Worm (Caenorhabditis elegans): Measurements from ENCODE around the gene srv-15.

srv-15 gene

DNA sequence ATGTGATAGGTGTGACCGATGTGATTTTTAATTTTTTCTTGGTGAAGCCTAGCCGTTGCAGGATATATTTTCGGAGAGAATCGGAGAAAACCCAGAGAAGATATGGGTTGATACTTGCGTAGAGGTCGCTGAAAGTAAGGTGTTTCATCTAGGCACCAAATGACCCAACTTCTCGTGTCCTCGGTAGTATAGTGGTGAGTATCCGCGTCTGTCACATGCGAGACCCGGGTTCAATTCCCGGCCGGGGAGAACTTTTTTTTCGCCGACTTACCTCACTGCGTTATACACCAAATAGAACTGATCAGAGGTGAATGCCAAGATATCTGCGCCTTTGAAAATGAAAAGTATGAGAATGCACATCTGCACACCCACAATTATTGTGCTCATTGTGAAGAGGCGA, 25.5 kb downstream of the srv-15 start (continued):
- TF ChIP-seq ztf-4 (tag; optimal IDR thresholded peaks at IDR 0.05), result no peak
- TF ChIP-seq snpc-4 (tag; optimal IDR thresholded peaks at IDR 0.05), result no peak
- no peak for TF ChIP-seq unc-39 (tag; optimal IDR thresholded peaks at IDR 0.05)
- TF ChIP-seq nhr-21 (tag; optimal IDR thresholded peaks at IDR 0.05), result peak; percentile 38
- no peak for TF ChIP-seq ZK546.5 (tag; optimal IDR thresholded peaks at IDR 0.05)
- no peak for TF ChIP-seq lsy-2 (tag; optimal IDR thresholded peaks at IDR 0.05)
- TF ChIP-seq lin-11 (tag; optimal IDR thresholded peaks at IDR 0.05), result no peak
- TF ChIP-seq lin-39 (tag; optimal IDR thresholded peaks at IDR 0.05), result no peak
- no peak for TF ChIP-seq nhr-11 (tag; optimal IDR thresholded peaks at IDR 0.05)
- no peak for TF ChIP-seq aly-2 (tag; optimal IDR thresholded peaks at IDR 0.05)
- TF ChIP-seq blmp-1 (tag; optimal IDR thresholded peaks at IDR 0.05; ENCODE audit: insufficient read depth), result no peak
- TF ChIP-seq C34F6.9 (tag; optimal IDR thresholded peaks at IDR 0.05), result peak; percentile 2
- TF ChIP-seq F13H6.1 (tag; optimal IDR thresholded peaks at IDR 0.05), result peak; percentile 30
- TF ChIP-seq sem-4 (tag; optimal IDR thresholded peaks at IDR 0.05), result no peak
- peak; percentile 50 for TF ChIP-seq lin-13 (GFP tag; optimal IDR thresholded peaks at IDR 0.05)
- no peak for TF ChIP-seq skn-1 (tag; optimal IDR thresholded peaks at IDR 0.05)
- TF ChIP-seq nhr-77 (tag; optimal IDR thresholded peaks at IDR 0.05), result no peak
- TF ChIP-seq mdl-1 (tag; optimal IDR thresholded peaks at IDR 0.05), result no peak
- TF ChIP-seq nhr-23 (tag; optimal IDR thresholded peaks at IDR 0.05), result no peak
- no peak for TF ChIP-seq Y55F3AM.14 (GFP tag; optimal IDR thresholded peaks at IDR 0.05)

DNA sequence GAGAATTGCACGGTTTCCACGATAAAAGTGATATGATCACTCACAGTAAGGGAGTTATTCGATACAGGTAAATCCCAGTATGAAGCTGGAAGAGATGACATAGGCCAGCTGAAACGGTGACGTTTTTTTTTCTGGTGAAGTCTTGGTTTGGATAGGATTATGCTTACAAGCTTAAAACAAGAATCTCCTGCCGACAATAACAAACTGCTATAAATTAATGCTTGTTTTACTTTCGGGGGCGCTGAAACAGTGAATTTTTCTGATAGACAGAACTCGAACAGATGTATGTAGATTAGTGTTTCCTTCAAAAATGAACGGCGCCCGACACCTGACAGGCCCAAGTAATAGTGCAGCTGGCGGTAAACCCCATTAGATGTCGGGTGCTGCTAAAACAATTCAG, 27.4 kb downstream of the srv-15 start, which contains the start of gene srv-16:
Gene srv-16 (minus strand): TSS at position 101 of the 400 bp plus-strand sequence.
- TF ChIP-seq nhr-6 (tag; optimal IDR thresholded peaks at IDR 0.05), result no peak
- no peak for TF ChIP-seq blmp-1 (tag; optimal IDR thresholded peaks at IDR 0.05; ENCODE audit: insufficient read depth)
- no peak for TF ChIP-seq sem-4 (tag; optimal IDR thresholded peaks at IDR 0.05)
- TF ChIP-seq lin-13 (GFP tag; optimal IDR thresholded peaks at IDR 0.05), result no peak
- no peak for TF ChIP-seq snpc-4 (tag; optimal IDR thresholded peaks at IDR 0.05)
- TF ChIP-seq Y55F3AM.14 (GFP tag; optimal IDR thresholded peaks at IDR 0.05), result no peak
- TF ChIP-seq nhr-25 (tag; optimal IDR thresholded peaks at IDR 0.05), result no peak
- no peak for TF ChIP-seq unc-62 (GFP tag; optimal IDR thresholded peaks at IDR 0.05)
- no peak for TF ChIP-seq nhr-10 (tag; optimal IDR thresholded peaks at IDR 0.05)
- TF ChIP-seq R02D3.7 (tag; optimal IDR thresholded peaks at IDR 0.05), result no peak
- no peak for TF ChIP-seq nhr-129 (tag; optimal IDR thresholded peaks at IDR 0.05)
- TF ChIP-seq ZK546.5 (tag; optimal IDR thresholded peaks at IDR 0.05), result no peak

DNA sequence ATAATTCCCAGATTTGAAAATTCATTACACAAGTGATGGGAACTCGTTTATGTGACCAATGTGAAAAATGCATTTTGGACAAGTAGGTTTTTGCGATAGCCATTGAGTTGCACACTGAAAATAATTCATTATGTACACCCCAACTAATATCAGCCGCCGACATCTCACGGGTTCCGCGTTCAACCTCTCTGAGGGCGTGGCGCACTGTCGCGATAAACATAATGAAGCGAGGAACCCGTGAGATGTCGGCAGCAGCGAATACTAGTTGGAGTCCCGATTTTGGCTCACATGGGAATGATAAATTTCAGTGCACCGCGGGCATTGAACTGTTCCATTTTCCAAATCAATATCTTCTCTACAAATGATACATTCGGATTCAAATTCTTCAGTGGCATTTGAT, 30.7 kb downstream of the srv-15 start:
- TF ChIP-seq Y55F3AM.14 (GFP tag; optimal IDR thresholded peaks at IDR 0.05), result no peak

DNA sequence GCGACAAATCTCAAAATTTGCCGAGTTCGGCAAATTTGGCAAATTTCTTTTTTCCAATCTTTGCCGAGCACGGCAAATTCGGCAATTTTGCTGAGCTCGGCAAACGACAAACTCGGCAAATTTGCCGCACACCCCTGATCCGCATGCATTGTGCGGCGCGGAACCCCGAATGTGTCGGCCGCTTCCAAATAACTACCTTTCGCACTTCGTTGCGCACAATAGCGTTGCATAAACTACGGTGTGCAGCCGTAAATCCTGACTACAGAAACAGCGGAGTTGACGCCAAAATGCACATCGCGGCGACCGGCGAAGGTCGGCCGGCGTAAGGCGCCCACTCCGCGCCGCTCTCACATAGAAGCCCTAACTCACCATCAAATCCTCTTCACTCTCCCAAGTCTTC, 32.1 kb downstream of the srv-15 start:
- TF ChIP-seq ZK546.5 (tag; optimal IDR thresholded peaks at IDR 0.05) (no peak), elt-3 (tag; optimal IDR thresholded peaks at IDR 0.05) (no peak), R02D3.7 (tag; optimal IDR thresholded peaks at IDR 0.05) (no peak), unc-62 (GFP tag; optimal IDR thresholded peaks at IDR 0.05) (no peak), lsy-2 (tag; optimal IDR thresholded peaks at IDR 0.05) (no peak), gmeb-1 (tag; optimal IDR thresholded peaks at IDR 0.05) (no peak), ama-1 (optimal IDR thresholded peaks at IDR 0.05) (no peak), blmp-1 (tag; optimal IDR thresholded peaks at IDR 0.05; ENCODE audit: insufficient read depth) (no peak), nhr-237 (tag; optimal IDR thresholded peaks at IDR 0.05) (no peak), nhr-23 (tag; optimal IDR thresholded peaks at IDR 0.05) (no peak), nhr-12 (tag; optimal IDR thresholded peaks at IDR 0.05) (no peak), lin-11 (tag; optimal IDR thresholded peaks at IDR 0.05) (no peak), unc-39 (tag; optimal IDR thresholded peaks at IDR 0.05) (no peak), nhr-11 (tag; optimal IDR thresholded peaks at IDR 0.05) (no peak)

DNA sequence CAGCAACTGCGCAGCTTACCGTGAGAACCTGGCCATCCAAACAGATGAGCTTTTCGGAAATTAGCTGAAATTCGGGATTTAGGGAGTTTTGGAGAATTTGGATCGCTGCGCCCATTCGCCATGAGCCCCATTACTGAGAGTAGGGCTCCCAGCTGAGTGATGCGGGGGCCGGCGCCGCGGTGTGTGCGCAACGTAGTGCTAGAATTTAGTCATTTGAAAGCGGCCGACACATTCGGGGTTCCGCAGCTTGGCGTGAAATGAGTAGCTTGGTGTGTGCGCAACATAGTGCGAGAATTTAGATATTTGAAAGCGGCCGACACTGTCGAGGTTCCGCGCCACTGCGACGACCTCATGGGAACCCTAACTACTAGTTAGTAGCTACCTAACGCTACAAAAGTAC, 34.4 kb downstream of the srv-15 start:
- TF ChIP-seq R02D3.7 (tag; optimal IDR thresholded peaks at IDR 0.05) (no peak), nhr-6 (tag; optimal IDR thresholded peaks at IDR 0.05) (no peak), sma-3 (GFP tag; optimal IDR thresholded peaks at IDR 0.05) (no peak), dmd-4 (tag; optimal IDR thresholded peaks at IDR 0.05) (no peak), lin-39 (tag; optimal IDR thresholded peaks at IDR 0.05) (no peak), Y55F3AM.14 (GFP tag; optimal IDR thresholded peaks at IDR 0.05) (no peak)

DNA sequence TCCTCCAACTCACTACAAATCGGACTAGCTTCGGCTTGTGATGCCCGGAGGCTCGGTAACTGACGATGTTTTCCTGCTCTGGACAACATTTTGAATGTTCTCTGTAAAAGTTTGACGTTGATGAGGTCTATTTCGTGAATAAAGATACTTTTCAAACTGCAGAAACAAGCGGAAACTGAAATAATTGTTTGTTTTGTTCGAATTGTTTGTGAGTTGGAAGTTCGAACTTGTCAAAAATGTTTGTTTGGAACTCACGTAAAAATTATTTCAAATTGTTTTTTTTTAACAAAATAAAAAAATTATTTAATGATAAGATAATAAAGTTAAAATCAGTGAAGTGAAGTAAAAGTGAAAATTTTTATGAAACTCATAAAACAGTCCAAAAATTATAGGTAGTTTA, 35.0 kb downstream of the srv-15 start, which contains the start of gene Y105C5B.11:
Gene Y105C5B.11 (minus strand): TSS at position 101 of the 400 bp plus-strand sequence.
- TF ChIP-seq fos-1 (tag; optimal IDR thresholded peaks at IDR 0.05) (no peak), unc-55 (GFP tag; optimal IDR thresholded peaks at IDR 0.05) (no peak), mab-5 (tag; optimal IDR thresholded peaks at IDR 0.05) (no peak), nhr-25 (tag; optimal IDR thresholded peaks at IDR 0.05) (no peak), elt-1 (tag; optimal IDR thresholded peaks at IDR 0.05) (no peak), sma-3 (GFP tag; optimal IDR thresholded peaks at IDR 0.05) (no peak), lsy-2 (tag; optimal IDR thresholded peaks at IDR 0.05) (no peak), nhr-6 (tag; optimal IDR thresholded peaks at IDR 0.05) (no peak), dmd-4 (tag; optimal IDR thresholded peaks at IDR 0.05) (no peak)
